Fruit fly (Drosophila melanogaster) Kc167 (cell line): ENCODE data around the gene CG10591.

Source experiments
- Myc ChIP-seq: fragments of >200 bp; optimal IDR thresholded peaks from 2 replicates; lab custom pipeline; 2017; ENCODE audit warnings: missing external identifiers
- Sin3A ChIP-seq: fragments of >200 bp; optimal IDR thresholded peaks from 2 replicates; lab custom pipeline; 2018; ENCODE audit warnings: missing external identifiers
- h ChIP-seq: fragments of >200 bp; optimal IDR thresholded peaks from 3 replicates; lab custom pipeline; 2018; ENCODE audit warnings: missing external identifiers
- insv ChIP-seq: fragments of >200 bp; optimal IDR thresholded peaks from 3 replicates; lab custom pipeline; 2018; ENCODE audit warnings: missing external identifiers
- psq ChIP-seq: fragments of >200 bp; optimal IDR thresholded peaks from 2 replicates; lab custom pipeline; 2017; ENCODE audit warnings: missing external identifiers
- ttk ChIP-seq: sonication (Bioruptor generic); optimal IDR thresholded peaks from 2 replicates; lab custom pipeline; 2017; ENCODE audit warnings: missing external identifiers

CG10591 gene

DNA sequence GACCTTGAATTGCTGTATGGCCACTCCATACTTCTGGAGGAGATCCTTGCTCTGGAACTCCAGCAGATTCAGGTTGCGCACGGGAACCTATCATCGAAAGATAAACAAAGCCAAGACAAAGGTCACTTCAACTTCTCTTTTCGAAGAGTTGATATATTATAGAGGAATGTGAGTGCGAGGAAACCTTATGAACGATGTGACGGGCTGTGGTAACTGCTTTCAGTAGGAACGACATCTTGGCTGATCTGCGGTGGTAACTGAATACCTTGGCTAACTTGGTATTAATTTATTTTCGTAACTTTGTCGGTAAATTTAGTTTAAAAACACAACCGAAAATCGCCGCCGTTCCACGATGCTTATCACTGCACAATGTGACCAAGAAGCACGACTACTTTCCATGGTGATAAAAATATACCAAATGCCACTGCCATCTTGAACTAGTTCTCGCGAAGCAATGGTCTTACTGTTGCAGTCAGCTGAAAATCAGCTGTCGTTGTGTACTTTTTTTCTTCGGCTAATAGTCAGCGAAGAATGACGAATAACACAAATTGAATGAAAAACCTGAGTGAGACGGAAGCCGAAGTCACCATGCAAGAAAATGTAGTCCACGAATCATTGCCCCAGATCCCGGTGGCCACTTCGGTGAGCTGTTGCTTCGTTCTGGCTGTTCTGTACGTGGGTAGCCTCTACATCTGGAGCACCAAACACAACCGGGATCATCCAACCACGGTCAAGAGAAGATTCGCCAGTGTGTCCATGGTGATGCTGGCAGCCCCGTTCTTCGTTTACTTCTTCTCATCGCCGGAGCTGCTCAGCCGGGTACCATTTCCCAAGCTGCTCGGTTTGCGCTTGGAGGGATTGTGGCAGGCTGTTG lies 35.9 kb downstream of the CG10591 start, which contains the start of the genes ScsbetaG and Sras:
Gene ScsbetaG (minus strand): TSS at position 383 of the 874 bp plus-strand sequence.
Gene Sras (plus strand): TSS at position 466 of the 874 bp plus-strand sequence.
- TF ChIP-seq h (lab: Kevin White, UChicago) (no peak), psq (no peak), ttk (no peak), Sin3A (lab: Kevin White, UChicago) (no peak), insv (no peak), Myc (no peak)

- TF ChIP-seq Myc = no peak
- no peak for TF ChIP-seq psq
- no peak for TF ChIP-seq h (lab: Kevin White, UChicago)
- no peak for TF ChIP-seq insv
- no peak for TF ChIP-seq ttk
- no peak for TF ChIP-seq Sin3A (lab: Kevin White, UChicago)
Measured at dm6 chr3L:5562584-5562983, 36.9 kb downstream of the CG10591 start.

dm6 chr3L:5561341-5561740 lies 38.2 kb downstream of the CG10591 start, which contains the start of gene sinu:
sinu (minus strand) TSS chr3L:5561598.
- TF ChIP-seq insv (no peak), h (lab: Kevin White, UChicago) (no peak), psq (no peak), Myc (no peak), ttk (no peak), Sin3A (lab: Kevin White, UChicago) (no peak)

- TF ChIP-seq insv (no peak), h (lab: Kevin White, UChicago) (no peak), Myc (no peak), Sin3A (lab: Kevin White, UChicago) (no peak), psq (no peak), ttk (no peak)
Measured at dm6 chr3L:5556195-5556594, 43.3 kb downstream of the CG10591 start.

DNA sequence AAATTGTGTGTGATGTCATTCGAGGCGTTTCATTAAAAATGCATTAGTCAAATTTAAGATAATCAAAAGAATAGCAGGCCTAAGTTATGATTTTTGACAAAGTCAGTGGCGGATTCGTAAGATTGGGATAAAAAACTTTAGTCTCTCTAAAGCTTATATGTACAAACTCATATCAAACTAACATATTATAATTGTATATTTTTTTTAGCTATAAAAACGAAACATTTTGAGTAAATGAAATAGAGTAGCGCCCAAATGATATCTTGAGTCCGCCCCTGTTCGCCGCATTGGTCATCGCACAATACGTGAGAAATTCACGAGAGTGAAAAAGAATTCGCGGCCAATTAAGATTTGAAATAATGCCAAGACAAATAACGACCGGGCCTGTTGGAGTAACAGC lies 45.1 kb downstream of the CG10591 start:
- TF ChIP-seq ttk (no peak), psq (no peak), insv (no peak), Myc (no peak), h (lab: Kevin White, UChicago) (no peak), Sin3A (lab: Kevin White, UChicago) (no peak)

DNA sequence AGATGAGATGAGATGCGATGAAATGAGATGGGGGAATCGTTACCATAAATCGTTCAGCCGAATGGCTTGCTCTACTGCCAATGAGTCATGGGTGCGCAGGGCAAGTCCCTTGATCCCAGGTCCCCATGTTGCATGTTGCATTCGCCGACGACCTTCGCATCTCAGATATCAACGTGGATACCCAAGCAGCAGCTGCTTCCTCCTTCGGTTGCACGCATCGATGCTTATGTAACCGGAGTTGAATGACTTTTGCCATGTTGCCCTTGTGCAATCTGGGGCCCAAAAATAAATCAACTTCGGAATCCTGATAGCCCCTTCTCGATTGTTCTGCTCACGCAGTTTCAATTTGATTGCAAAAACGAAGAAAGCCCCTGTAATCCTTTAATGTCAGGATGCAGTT lies 45.8 kb downstream of the CG10591 start:
- TF ChIP-seq Myc = no peak
- TF ChIP-seq Sin3A (lab: Kevin White, UChicago) = no peak
- no peak for TF ChIP-seq insv
- no peak for TF ChIP-seq h (lab: Kevin White, UChicago)
- no peak for TF ChIP-seq psq
- TF ChIP-seq ttk = no peak

DNA sequence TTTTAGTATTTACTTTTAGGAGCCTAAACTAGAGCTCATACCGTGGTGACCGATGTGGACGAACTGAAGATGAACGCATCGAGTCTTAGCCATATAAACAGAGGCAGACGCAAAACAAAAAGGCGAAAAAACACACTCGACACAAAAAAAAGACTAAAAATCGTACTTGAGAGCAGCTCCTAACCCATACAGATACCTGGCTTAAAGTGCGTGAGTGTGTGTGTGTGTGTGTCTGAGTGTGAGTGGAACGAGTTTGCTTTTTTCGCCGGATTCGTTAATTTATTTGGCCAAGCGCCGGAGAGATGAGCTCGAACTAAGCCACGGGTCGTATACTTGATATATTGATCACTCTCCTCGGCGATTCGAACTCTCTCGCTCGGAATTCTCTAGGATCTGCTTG lies 48.4 kb downstream of the CG10591 start, which contains the start of gene frm:
Gene frm (minus strand): TSS at position 73 of the 400 bp plus-strand sequence.
- TF ChIP-seq Sin3A (lab: Kevin White, UChicago) (no peak), insv (no peak), ttk (no peak), Myc (no peak), h (lab: Kevin White, UChicago) (no peak)
